Worm (Caenorhabditis elegans): ENCODE measurements around the gene F44D12.8.

ce11 chrIV:9982895-9983294 lies 40.2 kb upstream of the F44D12.8 start, which contains the start of gene mam-2:
- TF ChIP-seq ama-1 (optimal IDR thresholded peaks at IDR 0.05) (no peak), egl-13 (tag; optimal IDR thresholded peaks at IDR 0.05) (no peak), egl-27 (tag; optimal IDR thresholded peaks at IDR 0.05) (no peak), lsy-2 (tag; optimal IDR thresholded peaks at IDR 0.05) (no peak), unc-62 (GFP tag; optimal IDR thresholded peaks at IDR 0.05) (no peak), unc-30 (tag; optimal IDR thresholded peaks at IDR 0.05) (no peak), ztf-11 (tag; optimal IDR thresholded peaks at IDR 0.05) (no peak), vab-15 (tag; optimal IDR thresholded peaks at IDR 0.05) (no peak), ces-1 (GFP tag; optimal IDR thresholded peaks at IDR 0.05) (no peak), lin-39 (tag; optimal IDR thresholded peaks at IDR 0.05) (no peak), mep-1 (tag; optimal IDR thresholded peaks at IDR 0.05) (no peak), ceh-63 (GFP tag; optimal IDR thresholded peaks at IDR 0.05) (no peak)
